Fruit fly (Drosophila melanogaster): ENCODE results near the gene RpL30.

The RpL30 gene

dm6 chr2L:18987078-18987895 is 21.8 kb downstream of the RpL30 start, which contains the start of the genes Swip-1 and EMC5 (continued):
- TF ChIP-seq gce (GFP tag; IDR thresholded peaks at IDR 0.05) = no peak
- TF ChIP-seq CG9609 (GFP tag; optimal IDR thresholded peaks at IDR 0.05) = no peak
- no peak for TF ChIP-seq CG1792 (GFP tag; optimal IDR thresholded peaks at IDR 0.05)
- peak; percentile 87 for TF ChIP-seq Ets65A (GFP tag)
- TF ChIP-seq az2 (GFP tag; optimal IDR thresholded peaks at IDR 0.05) = peak; percentile 56
- peak; percentile 42; the same call in 1 of the 3 replicates for TF ChIP-seq hb (GFP tag; IDR thresholded peaks at IDR 0.05; ENCODE audit: partially characterized antibody)
- peak; percentile 52 for TF ChIP-seq CG18619 (GFP tag; optimal IDR thresholded peaks at IDR 0.05)
- TF ChIP-seq Atf-2 (GFP tag; optimal IDR thresholded peaks at IDR 0.05) = no peak
- no peak for TF ChIP-seq prd (optimal IDR thresholded peaks at IDR 0.05)
- peak; percentile 62; the same call in 1 of the 3 replicates for TF ChIP-seq prd (GFP tag; IDR thresholded peaks at IDR 0.05)
- TF ChIP-seq CG12071 (GFP tag; optimal IDR thresholded peaks at IDR 0.05) = no peak
- peak in 1 of 2 experiments; percentile 20 for TF ChIP-seq Eip74EF (GFP tag; optimal IDR thresholded peaks at IDR 0.05)
- TF ChIP-seq Ptx1 (GFP tag; IDR thresholded peaks at IDR 0.05) = peak; percentile 82
- TF ChIP-seq CG5245 (GFP tag; optimal IDR thresholded peaks at IDR 0.05) = peak; percentile 19
- no peak for TF ChIP-seq mld (GFP tag; IDR thresholded peaks at IDR 0.05; ENCODE audit: partially characterized antibody)
- TF ChIP-seq NC2β (GFP tag; optimal IDR thresholded peaks at IDR 0.05) = no peak
- TF ChIP-seq Vsx1 (GFP tag; optimal IDR thresholded peaks at IDR 0.05) = peak; percentile 45
- TF ChIP-seq CG6689 (GFP tag; IDR thresholded peaks at IDR 0.05) = peak; percentile 66
- TF ChIP-seq NfI (GFP tag; optimal IDR thresholded peaks at IDR 0.05) = peak; percentile 2
- TF ChIP-seq CG1529 (GFP tag; optimal IDR thresholded peaks at IDR 0.05) = peak; percentile 8
- no peak for TF ChIP-seq pnt (GFP tag; optimal IDR thresholded peaks at IDR 0.05)
- TF ChIP-seq hth (optimal IDR thresholded peaks at IDR 0.05) = no peak
- peak; percentile 73 for TF ChIP-seq sug (tag; optimal IDR thresholded peaks at IDR 0.05)
- TF ChIP-seq gt (GFP tag; IDR thresholded peaks at IDR 0.05) = no peak
- TF ChIP-seq kay (GFP tag; optimal IDR thresholded peaks at IDR 0.05) = peak; percentile 16
- TF ChIP-seq B-H2 (GFP tag; optimal IDR thresholded peaks at IDR 0.05) = peak; percentile 66
- TF ChIP-seq BtbVII (GFP tag; optimal IDR thresholded peaks at IDR 0.05) = no peak
- TF ChIP-seq emc (GFP tag; optimal IDR thresholded peaks at IDR 0.05) = no peak
- TF ChIP-seq lmd (GFP tag; IDR thresholded peaks at IDR 0.05) = peak; percentile 73; the same call in 1 of the 2 replicates
- TF ChIP-seq Rx (GFP tag; IDR thresholded peaks at IDR 0.05) = 0 out of 2 replicates have a peak, but pooled peaks have one; percentile 15
- TF ChIP-seq pita (GFP tag; optimal IDR thresholded peaks at IDR 0.05) = no peak
- peak; percentile 34 for TF ChIP-seq zen (tag; optimal IDR thresholded peaks at IDR 0.05)
- TF ChIP-seq Blimp-1 (GFP tag; optimal IDR thresholded peaks at IDR 0.05) = peak; percentile 45
- TF ChIP-seq Tbp (GFP tag; optimal IDR thresholded peaks at IDR 0.05) = no peak
- peak; percentile 39; the same call in 1 of the 2 replicates for TF ChIP-seq CG4730 (GFP tag; IDR thresholded peaks at IDR 0.05)
- TF ChIP-seq D19A (tag; optimal IDR thresholded peaks at IDR 0.05) = peak; percentile 55
- TF ChIP-seq dimm (GFP tag; IDR thresholded peaks at IDR 0.05) = no peak
- TF ChIP-seq CG2116 (GFP tag; optimal IDR thresholded peaks at IDR 0.05) = peak; percentile 43
- TF ChIP-seq MESR4 (GFP tag; optimal IDR thresholded peaks at IDR 0.05) = peak; percentile 73
- peak; percentile 50 for TF ChIP-seq CG12942 (GFP tag; optimal IDR thresholded peaks at IDR 0.05)
- no peak for TF ChIP-seq CG16863 (GFP tag; optimal IDR thresholded peaks at IDR 0.05)

dm6 chr2L:18986125-18986498 is 23.0 kb downstream of the RpL30 start:
- TF ChIP-seq Opbp (GFP tag; IDR thresholded peaks at IDR 0.05; ENCODE audit: partially characterized antibody) (0 out of 3 replicates have a peak, but pooled peaks have one; percentile 7), gro (GFP tag; optimal IDR thresholded peaks at IDR 0.05) (no peak), wor (GFP tag; IDR thresholded peaks at IDR 0.05) (no peak), CG12942 (GFP tag; optimal IDR thresholded peaks at IDR 0.05) (no peak), Deaf1 (tag; optimal IDR thresholded peaks at IDR 0.05) (no peak), CG13123 (GFP tag; optimal IDR thresholded peaks at IDR 0.05) (no peak), lbe (GFP tag; optimal IDR thresholded peaks at IDR 0.05) (no peak), ranshi (GFP tag; IDR thresholded peaks at IDR 0.05) (no peak), CG3726 (GFP tag; IDR thresholded peaks at IDR 0.05) (no peak), ac (GFP tag; optimal IDR thresholded peaks at IDR 0.05) (no peak), CG9876 (GFP tag; optimal IDR thresholded peaks at IDR 0.05) (no peak), crol (GFP tag; IDR thresholded peaks at IDR 0.05) (peak; percentile 30; the same call in 1 of the 2 replicates), ab (GFP tag; optimal IDR thresholded peaks at IDR 0.05) (no peak)

All from whole organism, embryonic.